Fruit fly (Drosophila melanogaster): Measurements from ENCODE around the gene Alg9.

DNA sequence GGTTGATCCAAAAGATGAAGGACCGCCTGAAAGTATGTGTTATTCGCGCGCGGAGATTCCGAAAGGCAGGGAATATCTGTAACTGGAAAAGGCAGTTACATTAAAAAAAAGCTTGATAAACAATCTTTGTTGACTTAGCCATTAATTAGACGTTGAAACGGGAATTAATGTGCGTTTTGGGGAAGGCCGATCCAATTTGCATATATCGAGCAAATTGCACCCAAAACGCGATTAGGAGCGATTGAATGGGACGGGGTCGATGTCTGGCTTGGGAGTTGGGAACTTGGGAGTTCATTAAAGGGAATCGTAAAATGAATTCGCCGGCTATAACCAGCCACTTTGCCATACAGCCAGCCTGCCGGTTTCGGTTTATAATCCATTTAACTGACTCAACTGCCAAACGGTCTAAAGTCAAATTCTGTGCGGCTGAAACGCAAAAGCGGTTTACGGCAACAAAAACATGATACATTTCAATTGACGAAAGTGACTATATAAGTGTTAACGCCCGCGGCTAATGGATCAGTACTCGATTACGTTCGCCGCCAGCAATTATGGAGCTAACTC, 20.2 kb downstream of the Alg9 start, which contains the start of gene CG11854:
- TF ChIP-seq psq (optimal IDR thresholded peaks at IDR 0.05) (no peak), h (optimal IDR thresholded peaks at IDR 0.05) (no peak), ttk (optimal IDR thresholded peaks at IDR 0.05) (no peak), Myc (optimal IDR thresholded peaks at IDR 0.05) (no peak), insv (optimal IDR thresholded peaks at IDR 0.05) (no peak)

All from Kc167 (cell line).